Fruit fly (Drosophila melanogaster) whole organism, embryonic: ENCODE results near the gene GAPcenA.
A peak's percentile ranks its signal among the peaks of the same experiment; 100 is the strongest.

Source experiments
- Aef1 ChIP-seq: fragments of 200-800 bp; sonication (Bioruptor generic); IDR thresholded peaks from 3 replicates; pipeline ENCODE4 v1.3.6; 2022; ENCODE audit warnings: missing biosample characterization, missing genetic modification characterization
- Atf-2 ChIP-seq: fragments of 200-800 bp; sonication (Bioruptor generic); optimal IDR thresholded peaks from 2 replicates; lab custom pipeline; 2016; ENCODE audit warnings: missing biosample characterization, missing genetic modification characterization
- Atf6 ChIP-seq: fragments of 200-800 bp; sonication (Bioruptor generic); IDR thresholded peaks from 2 replicates; pipeline ENCODE4 v1.3.6; 2022; ENCODE audit warnings: missing biosample characterization, missing genetic modification characterization
- CG10431 ChIP-seq: fragments of 200-800 bp; sonication (Bioruptor generic); optimal IDR thresholded peaks from 3 replicates; lab custom pipeline; 2018; ENCODE audit warnings: missing biosample characterization, mild to moderate bottlenecking, missing genetic modification characterization
- CG10462 ChIP-seq: fragments of 200-800 bp; sonication (Bioruptor generic); optimal IDR thresholded peaks from 2 replicates; lab custom pipeline; 2016; ENCODE audit warnings: missing biosample characterization, missing genetic modification characterization
- CG12219 ChIP-seq: fragments of 200-800 bp; sonication (Bioruptor generic); optimal IDR thresholded peaks from 3 replicates; lab custom pipeline; 2018; ENCODE audit warnings: missing biosample characterization, mild to moderate bottlenecking, missing genetic modification characterization
- CG13894 ChIP-seq: fragments of 200-800 bp; sonication (Bioruptor generic); optimal IDR thresholded peaks from 3 replicates; lab custom pipeline; 2018; ENCODE audit warnings: missing biosample characterization, mild to moderate bottlenecking, missing genetic modification characterization, moderate library complexity
- CG15011 ChIP-seq: fragments of 200-800 bp; sonication (Bioruptor generic); optimal IDR thresholded peaks from 3 replicates; lab custom pipeline; 2018; ENCODE audit warnings: missing biosample characterization, mild to moderate bottlenecking, missing genetic modification characterization
- CG15601 ChIP-seq: fragments of 200-800 bp; sonication (Bioruptor generic); optimal IDR thresholded peaks from 3 replicates; lab custom pipeline; 2019; ENCODE audit warnings: missing biosample characterization, mild to moderate bottlenecking, missing genetic modification characterization, moderate library complexity
- CG17328 ChIP-seq: fragments of 200-800 bp; sonication (Bioruptor generic); IDR thresholded peaks from 2 replicates; pipeline ENCODE4 v1.3.6; 2022; ENCODE audit warnings: missing biosample characterization, missing genetic modification characterization
- CG17385 ChIP-seq: fragments of 200-800 bp; sonication (Bioruptor generic); optimal IDR thresholded peaks from 3 replicates; lab custom pipeline; 2018; ENCODE audit warnings: missing biosample characterization, mild to moderate bottlenecking, missing genetic modification characterization
- CG2889 ChIP-seq: fragments of 200-800 bp; sonication (Bioruptor generic); IDR thresholded peaks from 3 replicates; pipeline ENCODE4 v1.3.6; 2022; ENCODE audit warnings: missing biosample characterization, missing genetic modification characterization
- CG3726 ChIP-seq: fragments of 200-800 bp; sonication (Bioruptor generic); IDR thresholded peaks from 3 replicates; pipeline ENCODE4, ENCODE4 v1.3.6; 2022; ENCODE audit warnings: missing biosample characterization, missing genetic modification characterization
- CG4328 ChIP-seq: fragments of 200-800 bp; sonication (Bioruptor generic); optimal IDR thresholded peaks from 3 replicates; lab custom pipeline; 2017; ENCODE audit warnings: missing biosample characterization, missing genetic modification reagents, missing genetic modification characterization
- CG4360 ChIP-seq: fragments of 200-800 bp; sonication (Bioruptor generic); IDR thresholded peaks from 2 replicates; pipeline ENCODE4 v1.3.6; 2022; ENCODE audit warnings: missing biosample characterization, missing genetic modification characterization
- CG4854 ChIP-seq: fragments of 200-800 bp; sonication (Bioruptor generic); optimal IDR thresholded peaks from 2 replicates; lab custom pipeline; 2016; ENCODE audit warnings: missing biosample characterization, missing genetic modification characterization, inconsistent platforms
- CG5180 ChIP-seq: fragments of 200-800 bp; sonication (Bioruptor generic); optimal IDR thresholded peaks from 3 replicates; lab custom pipeline; 2017; ENCODE audit warnings: missing biosample characterization, missing genetic modification characterization, mild to moderate bottlenecking, moderate library complexity, missing genetic modification reagents
- CG5245 ChIP-seq: fragments of 200-800 bp; sonication (Bioruptor generic); optimal IDR thresholded peaks from 3 replicates; lab custom pipeline; 2016; ENCODE audit warnings: missing biosample characterization, missing genetic modification characterization
- CG6683 ChIP-seq: fragments of 200-800 bp; sonication (Bioruptor generic); optimal IDR thresholded peaks from 2 replicates; lab custom pipeline; 2017; ENCODE audit warnings: missing biosample characterization, mild to moderate bottlenecking, missing genetic modification characterization, missing genetic modification reagents
- CG6854 ChIP-seq: fragments of 200-800 bp; sonication (Bioruptor generic); optimal IDR thresholded peaks from 3 replicates; lab custom pipeline; 2017; ENCODE audit warnings: missing biosample characterization, mild to moderate bottlenecking, missing genetic modification characterization
- Dbx ChIP-seq: fragments of 200-800 bp; sonication (Bioruptor generic); IDR thresholded peaks from 3 replicates; pipeline ENCODE4 v1.3.6; 2022; ENCODE audit warnings: missing biosample characterization, missing genetic modification characterization
- Dfd ChIP-seq, 2 experiments: fragments of >200 bp; optimal IDR thresholded peaks; 2 replicates each; lab custom pipeline; 2017; ENCODE audit warnings: missing biosample characterization in 2 of 2, missing genetic modification characterization in 2 of 2
- E2f1 ChIP-seq: fragments of 200-800 bp; sonication (Bioruptor generic); IDR thresholded peaks from 2 replicates; pipeline ENCODE4 v1.3.6; 2022; ENCODE audit warnings: missing biosample characterization, missing genetic modification characterization
- H15 ChIP-seq: fragments of 200-800 bp; sonication (Bioruptor generic); IDR thresholded peaks from 3 replicates; pipeline ENCODE4 v1.3.6; 2022; ENCODE audit warnings: missing biosample characterization, missing genetic modification characterization
- Jarid2 ChIP-seq: fragments of 200-800 bp; sonication (Bioruptor generic); optimal IDR thresholded peaks from 3 replicates; lab custom pipeline; 2017; ENCODE audit warnings: mild to moderate bottlenecking, missing biosample characterization, missing genetic modification reagents, missing genetic modification characterization
- NFAT ChIP-seq: fragments of 200-800 bp; sonication (Bioruptor generic); IDR thresholded peaks from 2 replicates; pipeline ENCODE4 v1.3.6; 2022; ENCODE audit warnings: missing biosample characterization, missing genetic modification characterization
- Opbp ChIP-seq: fragments of 200-800 bp; sonication (Bioruptor generic); IDR thresholded peaks from 3 replicates; pipeline ENCODE4 v1.3.6; 2022; ENCODE audit warnings: missing biosample characterization, missing genetic modification characterization; ENCODE audit not compliant: partially characterized antibody
- Sox102F ChIP-seq: fragments of 200-800 bp; sonication (Bioruptor generic); optimal IDR thresholded peaks from 2 replicates; lab custom pipeline; 2018; ENCODE audit warnings: missing biosample characterization, mild to moderate bottlenecking, missing genetic modification characterization, moderate library complexity
- ap ChIP-seq: fragments of 200-800 bp; sonication (Bioruptor generic); IDR thresholded peaks from 2 replicates; pipeline ENCODE4 v1.3.6; 2022; ENCODE audit warnings: missing biosample characterization, missing genetic modification characterization
- ase ChIP-seq: fragments of 200-800 bp; sonication (Bioruptor generic); IDR thresholded peaks from 3 replicates; pipeline ENCODE4 v1.3.6; 2022; ENCODE audit warnings: missing biosample characterization, missing genetic modification characterization
- chif ChIP-seq, 2 experiments: fragments of 200-800 bp; sonication (Bioruptor generic); optimal IDR thresholded peaks; 3 replicates each; lab custom pipeline; 2016; ENCODE audit warnings: missing biosample characterization in 2 of 2, missing genetic modification characterization in 2 of 2
- ci ChIP-seq: fragments of 200-800 bp; sonication (Bioruptor generic); IDR thresholded peaks from 3 replicates; pipeline ENCODE4 v1.3.6; 2022; ENCODE audit warnings: missing biosample characterization, missing genetic modification characterization
- fd3F ChIP-seq: fragments of 200-800 bp; sonication (Bioruptor generic); optimal IDR thresholded peaks from 2 replicates; lab custom pipeline; 2018; ENCODE audit warnings: missing biosample characterization, mild to moderate bottlenecking, missing genetic modification characterization, moderate library complexity
- h ChIP-seq: fragments of >200 bp; optimal IDR thresholded peaks from 2 replicates; lab custom pipeline; 2017
- ham ChIP-seq: fragments of 200-800 bp; sonication (Bioruptor generic); IDR thresholded peaks from 2 replicates; pipeline ENCODE4 v1.3.6; 2022; ENCODE audit warnings: missing biosample characterization, missing genetic modification characterization
- jing ChIP-seq: fragments of 200-800 bp; sonication (Bioruptor generic); optimal IDR thresholded peaks from 2 replicates; lab custom pipeline; 2018; ENCODE audit warnings: missing biosample characterization, mild to moderate bottlenecking, missing genetic modification characterization
- maf-S ChIP-seq: fragments of 200-800 bp; sonication (Bioruptor generic); optimal IDR thresholded peaks from 2 replicates; lab custom pipeline; 2016; ENCODE audit warnings: missing biosample characterization, missing genetic modification characterization
- nau ChIP-seq: fragments of 200-800 bp; sonication (Bioruptor generic); optimal IDR thresholded peaks from 3 replicates; lab custom pipeline; 2017; ENCODE audit warnings: missing biosample characterization, mild to moderate bottlenecking, missing genetic modification characterization, missing genetic modification reagents
- nerfin-2 ChIP-seq: fragments of 200-800 bp; sonication (Bioruptor generic); IDR thresholded peaks from 2 replicates; pipeline ENCODE4 v1.3.6; 2022; ENCODE audit warnings: missing biosample characterization, missing genetic modification characterization; ENCODE audit not compliant: partially characterized antibody
- nom ChIP-seq: fragments of 200-800 bp; sonication (Bioruptor generic); optimal IDR thresholded peaks from 2 replicates; lab custom pipeline; 2017; ENCODE audit warnings: missing biosample characterization, missing genetic modification characterization, mild to moderate bottlenecking, moderate library complexity, missing genetic modification reagents
- oc ChIP-seq: fragments of 200-800 bp; sonication (Bioruptor generic); optimal IDR thresholded peaks from 2 replicates; lab custom pipeline; 2018; ENCODE audit warnings: missing biosample characterization, mild to moderate bottlenecking, missing genetic modification characterization, moderate library complexity
- odd ChIP-seq: fragments of 200-800 bp; sonication (Bioruptor generic); optimal IDR thresholded peaks from 2 replicates; lab custom pipeline; 2017; ENCODE audit warnings: missing biosample characterization, mild to moderate bottlenecking, missing genetic modification characterization
- onecut ChIP-seq: fragments of 200-800 bp; sonication (Bioruptor generic); IDR thresholded peaks from 2 replicates; pipeline ENCODE4 v1.3.6; 2022; ENCODE audit warnings: missing biosample characterization, missing genetic modification characterization
- pho ChIP-seq: fragments of 200-800 bp; sonication (Bioruptor generic); optimal IDR thresholded peaks from 2 replicates; lab custom pipeline; 2016; ENCODE audit warnings: missing biosample characterization, missing genetic modification characterization
- prd ChIP-seq, 3 experiments: fragments of >200 bp in 2 of 3; fragments of 200-800 bp in 1 of 3; sonication (Bioruptor generic) in 1 of 3; optimal IDR thresholded peaks in 2 of 3; IDR thresholded peaks in 1 of 3; 2 replicates in 2 of 3; 3 replicates in 1 of 3; pipeline versions ENCODE4 v1.3.6 to Lab custom; 2017 to 2022; ENCODE audit warnings: missing biosample characterization in 1 of 3, missing genetic modification characterization in 1 of 3
- scrt ChIP-seq: fragments of 200-800 bp; sonication (Bioruptor generic); optimal IDR thresholded peaks from 2 replicates; lab custom pipeline; 2018; ENCODE audit warnings: missing biosample characterization, mild to moderate bottlenecking, missing genetic modification characterization, moderate library complexity
- tx ChIP-seq: fragments of 200-800 bp; sonication (Bioruptor generic); optimal IDR thresholded peaks from 2 replicates; lab custom pipeline; 2016; ENCODE audit warnings: missing biosample characterization, missing genetic modification characterization
- usp ChIP-seq: fragments of >200 bp; optimal IDR thresholded peaks from 2 replicates; lab custom pipeline; 2017; ENCODE audit warnings: missing biosample characterization, missing genetic modification characterization
- zf30C ChIP-seq: fragments of 200-800 bp; sonication (Bioruptor generic); optimal IDR thresholded peaks from 3 replicates; lab custom pipeline; 2018; ENCODE audit warnings: missing biosample characterization, mild to moderate bottlenecking, missing genetic modification characterization

Gene GAPcenA

dm6 chr3L:8315141-8315816 is 31.1 kb upstream of the GAPcenA start, which contains the start of gene Cpsf6 (continued):
- TF ChIP-seq fd3F (GFP tag; lab: Kevin White, UChicago) (peak; percentile 62), Dbx (0 out of 3 replicates have a peak, but pooled peaks have one; percentile 51), Jarid2 (no peak), ci (peak; percentile 82), nerfin-2 (GFP tag; lab: Robert Waterston, UW) (0 out of 2 replicates have a peak, but pooled peaks have one; percentile 18), Aef1 (GFP tag; lab: Robert Waterston, UW) (no peak), ham (no peak), oc (no peak), CG3726 (GFP tag; lab: Robert Waterston, UW) (no peak), jing (no peak), odd (GFP tag; lab: Kevin White, UChicago) (no peak), scrt (peak; percentile 1), usp (GFP tag; lab: Kevin White, UChicago) (no peak), CG15601 (peak; percentile 69), NFAT (no peak; the same call in 1 of the 2 replicates), CG4328 (GFP tag; lab: Kevin White, UChicago) (peak; percentile 42), nau (GFP tag; lab: Kevin White, UChicago) (no peak), CG4854 (GFP tag; lab: Kevin White, UChicago) (peak; percentile 46), CG6854 (GFP tag; lab: Kevin White, UChicago) (no peak), zf30C (GFP tag; lab: Kevin White, UChicago) (no peak), Opbp (GFP tag; lab: Robert Waterston, UW) (no peak), CG12219 (GFP tag; lab: Kevin White, UChicago) (peak; percentile 33), Atf6 (GFP tag; lab: Robert Waterston, UW) (peak; percentile 64), CG15011 (GFP tag; lab: Kevin White, UChicago) (peak; percentile 8), CG2889 (GFP tag; lab: Robert Waterston, UW) (0 out of 3 replicates have a peak, but pooled peaks have one; percentile 47), H15 (GFP tag; lab: Robert Waterston, UW) (peak; percentile 32; the same call in 1 of the 3 replicates), CG5245 (GFP tag; lab: Kevin White, UChicago) (peak; percentile 25), CG17385 (GFP tag; lab: Kevin White, UChicago) (peak; percentile 39), CG4360 (no peak), CG5180 (no peak), CG10431 (GFP tag; lab: Kevin White, UChicago) (no peak), nom (GFP tag; lab: Kevin White, UChicago) (peak; percentile 50), E2f1 (GFP tag; lab: Robert Waterston, UW) (peak; percentile 20; the same call in 1 of the 2 replicates), pho (GFP tag; lab: Kevin White, UChicago) (peak; percentile 46), CG6683 (GFP tag; lab: Kevin White, UChicago) (no peak), tx (GFP tag; lab: Kevin White, UChicago) (peak; percentile 13), ase (GFP tag; lab: Robert Waterston, UW) (peak; percentile 63; the same call in 2 of the 3 replicates), ap (GFP tag; lab: Robert Waterston, UW) (0 out of 2 replicates have a peak, but pooled peaks have one; percentile 25), prd (optimal IDR thresholded peaks at IDR 0.05; lab: Kevin White, UChicago) (no peak), prd (GFP tag; IDR thresholded peaks at IDR 0.05; lab: Robert Waterston, UW) (peak; percentile 74), CG17328 (peak; percentile 76), maf-S (no peak), chif (GFP tag; optimal IDR thresholded peaks at IDR 0.05; lab: Kevin White, UChicago) (peak in 1 of 2 experiments; percentile 17), Sox102F (GFP tag; lab: Kevin White, UChicago) (peak; percentile 76), Dfd (GFP tag; optimal IDR thresholded peaks at IDR 0.05; lab: Kevin White, UChicago) (no peak), Atf-2 (no peak), CG10462 (peak; percentile 42), h (lab: Kevin White, UChicago) (no peak), CG13894 (tag; lab: Kevin White, UChicago) (no peak), onecut (GFP tag; lab: Robert Waterston, UW) (0 out of 2 replicates have a peak, but pooled peaks have one; percentile 10)
